Fruit fly (Drosophila melanogaster) whole organism: ENCODE data around the gene Tim8.

ENCODE experiments used
- CG8478 ChIP-seq: fragments of >200 bp; optimal IDR thresholded peaks from 2 replicates; lab custom pipeline; 2018; ENCODE audit warnings: inconsistent platforms
- Dll ChIP-seq: fragments of >200 bp; optimal IDR thresholded peaks from 2 replicates; lab custom pipeline; 2017
- EcR ChIP-seq, 2 experiments: fragments of >200 bp; optimal IDR thresholded peaks; 2 replicates each; lab custom pipeline; 2017; ENCODE audit warnings: missing biosample characterization in 2 of 2, missing genetic modification characterization in 2 of 2, missing genetic modification reagents in 2 of 2
- pan ChIP-seq: fragments of >200 bp; optimal IDR thresholded peaks from 2 replicates; lab custom pipeline; 2017
- psq ChIP-seq: fragments of >200 bp; optimal IDR thresholded peaks from 2 replicates; lab custom pipeline; 2017
- usp ChIP-seq: fragments of >200 bp; optimal IDR thresholded peaks from 2 replicates; lab custom pipeline; 2017; ENCODE audit warnings: missing biosample characterization, missing genetic modification characterization, mixed read lengths

dm6 chrX:11359081-11359481, 9.2 kb upstream of the Tim8 start, which contains the start of gene Pa1:
- TF ChIP-seq CG8478 (no peak), psq (lab: Kevin White, UChicago) (no peak), pan (lab: Kevin White, UChicago) (no peak), Dll (lab: Kevin White, UChicago) (no peak), usp (GFP tag; lab: Kevin White, UChicago) (no peak), EcR (GFP tag; optimal IDR thresholded peaks at IDR 0.05; lab: Kevin White, UChicago) (no peak)
